Fruit fly (Drosophila melanogaster) whole organism, embryonic: ENCODE measurements around the gene Actn.
A peak's percentile ranks its signal among the peaks of the same experiment; 100 is the strongest.

Source experiments
- CG10543 ChIP-seq: fragments of 200-800 bp; sonication (Bioruptor generic); optimal IDR thresholded peaks from 3 replicates; lab custom pipeline; 2017; ENCODE audit warnings: missing biosample characterization, mild to moderate bottlenecking, missing genetic modification characterization, moderate library complexity
- CG11398 ChIP-seq: fragments of 200-800 bp; sonication (Bioruptor generic); optimal IDR thresholded peaks from 2 replicates; lab custom pipeline; 2016; ENCODE audit warnings: missing biosample characterization, missing genetic modification characterization
- CG12942 ChIP-seq: fragments of 200-800 bp; sonication (Bioruptor generic); optimal IDR thresholded peaks from 3 replicates; lab custom pipeline; 2016; ENCODE audit warnings: missing biosample characterization, missing genetic modification characterization
- CG14860 ChIP-seq: fragments of 200-800 bp; sonication (Bioruptor generic); IDR thresholded peaks from 3 replicates; pipeline ENCODE4 v1.3.6; 2022; ENCODE audit warnings: missing biosample characterization, missing genetic modification characterization; ENCODE audit not compliant: partially characterized antibody
- CG14965 ChIP-seq: fragments of 200-800 bp; sonication (Bioruptor generic); optimal IDR thresholded peaks from 2 replicates; lab custom pipeline; 2016; ENCODE audit warnings: missing biosample characterization, missing genetic modification characterization, borderline replicate concordance
- CG1529 ChIP-seq: fragments of 200-800 bp; sonication (Bioruptor generic); optimal IDR thresholded peaks from 3 replicates; lab custom pipeline; 2018; ENCODE audit warnings: missing biosample characterization, missing genetic modification characterization
- CG15696 ChIP-seq: fragments of 200-800 bp; sonication (Bioruptor generic); optimal IDR thresholded peaks from 2 replicates; lab custom pipeline; 2019; ENCODE audit warnings: missing biosample characterization, mild to moderate bottlenecking, missing genetic modification characterization, moderate library complexity
- CG16813 ChIP-seq: fragments of 200-800 bp; sonication (Bioruptor generic); IDR thresholded peaks from 3 replicates; pipeline ENCODE4 v1.3.6; 2022; ENCODE audit warnings: missing biosample characterization, missing genetic modification characterization; ENCODE audit not compliant: partially characterized antibody
- CG17829 ChIP-seq: fragments of 200-800 bp; optimal IDR thresholded peaks from 2 replicates; lab custom pipeline; 2019; ENCODE audit warnings: missing biosample characterization, mild to moderate bottlenecking, missing genetic modification characterization, moderate library complexity
- CG2712 ChIP-seq: fragments of 200-800 bp; optimal IDR thresholded peaks from 3 replicates; lab custom pipeline; 2019; ENCODE audit warnings: missing biosample characterization, mild to moderate bottlenecking, missing genetic modification characterization, moderate library complexity
- CG3065 ChIP-seq: fragments of 200-800 bp; sonication (Bioruptor generic); optimal IDR thresholded peaks from 2 replicates; lab custom pipeline; 2016; ENCODE audit warnings: missing biosample characterization, missing genetic modification characterization
- CG4854 ChIP-seq: fragments of 200-800 bp; sonication (Bioruptor generic); optimal IDR thresholded peaks from 2 replicates; lab custom pipeline; 2016; ENCODE audit warnings: missing biosample characterization, missing genetic modification characterization, inconsistent platforms
- CG6689 ChIP-seq: fragments of 200-800 bp; sonication (Bioruptor generic); IDR thresholded peaks from 2 replicates; pipeline ENCODE4 v1.3.6; 2022; ENCODE audit warnings: missing biosample characterization, missing genetic modification characterization
- CG8765 ChIP-seq: fragments of 200-800 bp; sonication (Bioruptor generic); IDR thresholded peaks from 2 replicates; pipeline ENCODE4 v1.3.6; 2022; ENCODE audit warnings: missing biosample characterization, missing genetic modification characterization
- CG8944 ChIP-seq: fragments of 200-800 bp; sonication (Bioruptor generic); optimal IDR thresholded peaks from 3 replicates; lab custom pipeline; 2016; ENCODE audit warnings: missing biosample characterization, missing genetic modification characterization
- CG9215 ChIP-seq: fragments of 200-800 bp; sonication (Bioruptor generic); IDR thresholded peaks from 2 replicates; pipeline ENCODE4 v1.3.6; 2022; ENCODE audit warnings: missing biosample characterization, missing genetic modification characterization
- CG9609 ChIP-seq: fragments of 200-800 bp; sonication (Bioruptor generic); optimal IDR thresholded peaks from 3 replicates; lab custom pipeline; 2016; ENCODE audit warnings: missing biosample characterization, missing genetic modification characterization
- CG9797 ChIP-seq: fragments of 200-800 bp; sonication (Bioruptor generic); optimal IDR thresholded peaks from 3 replicates; lab custom pipeline; 2018; ENCODE audit warnings: missing biosample characterization, mild to moderate bottlenecking, missing genetic modification characterization
- CkIIα-i1 ChIP-seq: fragments of 200-800 bp; sonication (Bioruptor generic); IDR thresholded peaks from 2 replicates; pipeline ENCODE4 v1.3.6; 2022; ENCODE audit warnings: missing biosample characterization, missing genetic modification characterization
- CoRest ChIP-seq: fragments of 200-800 bp; sonication (Bioruptor generic); optimal IDR thresholded peaks from 3 replicates; lab custom pipeline; 2018; ENCODE audit warnings: missing biosample characterization, mild to moderate bottlenecking, missing genetic modification characterization, moderate library complexity
- Dip2 ChIP-seq: fragments of 200-800 bp; sonication (Bioruptor generic); IDR thresholded peaks from 2 replicates; pipeline ENCODE4 v1.3.6; 2022; ENCODE audit warnings: missing biosample characterization, missing genetic modification characterization
- Doc3 ChIP-seq: fragments of 200-800 bp; sonication (Bioruptor generic); IDR thresholded peaks from 3 replicates; pipeline ENCODE4 v1.3.6; 2022; ENCODE audit warnings: missing biosample characterization, missing genetic modification characterization; ENCODE audit not compliant: partially characterized antibody
- Elba2 ChIP-seq: fragments of 200-800 bp; sonication (Bioruptor generic); optimal IDR thresholded peaks from 3 replicates; lab custom pipeline; 2016; ENCODE audit warnings: missing biosample characterization, missing genetic modification characterization
- Fer1 ChIP-seq: fragments of 200-800 bp; sonication (Bioruptor generic); optimal IDR thresholded peaks from 2 replicates; lab custom pipeline; 2017; ENCODE audit warnings: missing biosample characterization, mild to moderate bottlenecking, missing genetic modification characterization
- HLH54F ChIP-seq: fragments of 200-800 bp; sonication (Bioruptor generic); optimal IDR thresholded peaks from 3 replicates; lab custom pipeline; 2016; ENCODE audit warnings: missing biosample characterization, missing genetic modification characterization
- Hand ChIP-seq: fragments of 200-800 bp; sonication (Bioruptor generic); optimal IDR thresholded peaks from 2 replicates; lab custom pipeline; 2017; ENCODE audit warnings: mild to moderate bottlenecking, missing biosample characterization, missing genetic modification reagents, missing genetic modification characterization
- MESR4 ChIP-seq: fragments of 200-800 bp; sonication (Bioruptor generic); optimal IDR thresholded peaks from 2 replicates; lab custom pipeline; 2018; ENCODE audit warnings: missing biosample characterization, mild to moderate bottlenecking, missing genetic modification characterization, moderate library complexity
- Med ChIP-seq: fragments of 200-800 bp; sonication (Bioruptor generic); peaks from one replicate; lab custom pipeline; 2016; ENCODE audit warnings: missing biosample characterization, missing genetic modification characterization, mild to moderate bottlenecking, inconsistent platforms, moderate library complexity
- Meics ChIP-seq: fragments of 200-800 bp; sonication (Bioruptor generic); optimal IDR thresholded peaks from 2 replicates; lab custom pipeline; 2017; ENCODE audit warnings: missing biosample characterization, mild to moderate bottlenecking, missing genetic modification characterization
- Myb ChIP-seq: fragments of 200-800 bp; sonication (Bioruptor generic); optimal IDR thresholded peaks from 2 replicates; lab custom pipeline; 2016; ENCODE audit warnings: missing biosample characterization, missing genetic modification characterization
- NC2α ChIP-seq: fragments of 200-800 bp; sonication (Bioruptor generic); optimal IDR thresholded peaks from 2 replicates; lab custom pipeline; 2016; ENCODE audit warnings: missing biosample characterization, missing genetic modification characterization
- NFAT ChIP-seq: fragments of 200-800 bp; sonication (Bioruptor generic); IDR thresholded peaks from 2 replicates; pipeline ENCODE4 v1.3.6; 2022; ENCODE audit warnings: missing biosample characterization, missing genetic modification characterization
- Neu2 ChIP-seq: fragments of 200-800 bp; sonication (Bioruptor generic); optimal IDR thresholded peaks from 3 replicates; lab custom pipeline; 2016; ENCODE audit warnings: missing biosample characterization, missing genetic modification characterization, borderline replicate concordance
- Oaz ChIP-seq: fragments of 200-800 bp; sonication (Bioruptor generic); IDR thresholded peaks from 2 replicates; pipeline ENCODE4 v1.3.6; 2022; ENCODE audit warnings: missing biosample characterization, missing genetic modification characterization
- ac ChIP-seq: fragments of 200-800 bp; sonication (Bioruptor generic); optimal IDR thresholded peaks from 3 replicates; lab custom pipeline; 2017; ENCODE audit warnings: missing biosample characterization, mild to moderate bottlenecking, missing genetic modification characterization
- al ChIP-seq: fragments of 200-800 bp; sonication (Bioruptor generic); IDR thresholded peaks from 2 replicates; pipeline ENCODE4 v1.3.6; 2022; ENCODE audit warnings: missing biosample characterization, missing genetic modification characterization
- btn ChIP-seq: fragments of 200-800 bp; sonication (Bioruptor generic); optimal IDR thresholded peaks from 2 replicates; lab custom pipeline; 2016; ENCODE audit warnings: missing biosample characterization, missing genetic modification characterization
- danr ChIP-seq: fragments of 200-800 bp; sonication (Bioruptor generic); IDR thresholded peaks from 2 replicates; pipeline ENCODE4 v1.3.6; 2022; ENCODE audit warnings: missing biosample characterization, missing genetic modification characterization
- disco-r ChIP-seq: fragments of 200-800 bp; sonication (Bioruptor generic); optimal IDR thresholded peaks from 2 replicates; lab custom pipeline; 2016; ENCODE audit warnings: missing biosample characterization, missing genetic modification characterization
- fd64A ChIP-seq: fragments of 200-800 bp; sonication (Bioruptor generic); optimal IDR thresholded peaks from 3 replicates; lab custom pipeline; 2018; ENCODE audit warnings: missing biosample characterization, mild to moderate bottlenecking, missing genetic modification characterization
- ham ChIP-seq: fragments of 200-800 bp; sonication (Bioruptor generic); IDR thresholded peaks from 2 replicates; pipeline ENCODE4 v1.3.6; 2022; ENCODE audit warnings: missing biosample characterization, missing genetic modification characterization
- kah ChIP-seq: fragments of 200-800 bp; sonication (Bioruptor generic); optimal IDR thresholded peaks from 2 replicates; lab custom pipeline; 2018; ENCODE audit warnings: missing biosample characterization, mild to moderate bottlenecking, missing genetic modification characterization
- pb ChIP-seq: fragments of 200-800 bp; sonication (Bioruptor generic); optimal IDR thresholded peaks from 3 replicates; lab custom pipeline; 2016; ENCODE audit warnings: missing biosample characterization, missing genetic modification characterization
- peb ChIP-seq: fragments of 200-800 bp; sonication (Bioruptor generic); IDR thresholded peaks from 2 replicates; pipeline ENCODE4 v1.3.6; 2022; ENCODE audit warnings: missing biosample characterization, missing genetic modification characterization
- pho ChIP-seq: fragments of 200-800 bp; sonication (Bioruptor generic); optimal IDR thresholded peaks from 2 replicates; lab custom pipeline; 2016; ENCODE audit warnings: missing biosample characterization, missing genetic modification characterization
- pzg ChIP-seq: fragments of 200-800 bp; sonication (Bioruptor generic); optimal IDR thresholded peaks from 3 replicates; lab custom pipeline; 2018; ENCODE audit warnings: missing biosample characterization, mild to moderate bottlenecking, missing genetic modification characterization, moderate library complexity
- sd ChIP-seq: fragments of 200-800 bp; sonication (Bioruptor generic); optimal IDR thresholded peaks from 3 replicates; lab custom pipeline; 2018; ENCODE audit warnings: missing biosample characterization, mild to moderate bottlenecking, missing genetic modification characterization, moderate library complexity
- sr ChIP-seq: fragments of 200-800 bp; sonication (Bioruptor generic); IDR thresholded peaks from 3 replicates; pipeline ENCODE4 v1.3.6; 2022; ENCODE audit warnings: missing biosample characterization, missing genetic modification characterization
- trh ChIP-seq: fragments of 200-800 bp; sonication (Bioruptor generic); optimal IDR thresholded peaks from 2 replicates; lab custom pipeline; 2016; ENCODE audit warnings: missing biosample characterization, missing genetic modification characterization

The Actn gene

DNA sequence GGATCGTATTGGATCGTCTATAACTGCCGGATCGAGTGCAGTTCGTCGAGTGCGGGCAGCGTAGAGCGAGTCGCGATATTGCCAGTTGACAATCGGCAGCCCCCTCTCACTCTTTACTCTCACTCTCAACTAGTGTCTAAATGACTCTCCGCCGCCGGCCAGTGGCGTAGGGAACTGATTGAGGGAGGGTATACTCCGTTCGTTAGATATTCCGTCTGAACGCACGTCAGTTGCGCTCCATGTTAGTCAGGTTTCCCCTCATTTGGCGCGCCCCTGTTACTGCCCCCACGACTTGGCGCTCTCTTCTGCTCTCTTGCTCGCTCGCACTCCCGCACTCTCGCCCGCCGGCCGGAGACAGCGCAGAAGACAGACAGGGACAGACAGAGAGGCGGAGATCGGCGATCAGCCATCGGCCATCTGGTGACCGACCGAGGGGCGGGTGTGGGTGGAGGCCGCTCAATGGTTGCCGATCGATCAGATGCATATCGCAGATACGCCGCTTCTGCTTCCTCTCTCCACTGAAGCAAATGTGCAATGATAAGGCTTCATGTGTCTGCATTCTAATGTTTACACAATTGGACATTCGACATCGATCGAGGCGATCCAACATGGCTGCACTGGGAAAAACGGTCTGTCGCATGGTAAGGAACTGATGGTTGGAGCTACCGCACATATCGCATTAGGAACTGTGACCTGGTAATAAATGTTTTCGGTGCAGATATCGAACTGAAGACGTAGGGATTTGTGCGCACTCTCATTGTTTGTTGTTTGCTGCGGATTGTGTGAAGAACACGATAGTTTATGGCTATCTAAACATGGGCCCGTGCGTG is 8.2 kb upstream of the Actn start, which contains the start of gene moody (continued):
- TF ChIP-seq kah (GFP tag; lab: Kevin White, UChicago) (peak; percentile 90), CG9215 (GFP tag; lab: Robert Waterston, UW) (peak; percentile 97), NC2α (peak; percentile 93), CG8765 (peak; percentile 95), HLH54F (GFP tag; lab: Kevin White, UChicago) (peak; percentile 98), CG14965 (peak; percentile 74), pzg (GFP tag; lab: Kevin White, UChicago) (peak; percentile 45), Hand (GFP tag; lab: Kevin White, UChicago) (peak; percentile 97), CkIIα-i1 (peak; percentile 91), pho (GFP tag; lab: Kevin White, UChicago) (peak; percentile 98), Doc3 (GFP tag; lab: Robert Waterston, UW) (no peak), MESR4 (GFP tag; lab: Kevin White, UChicago) (peak; percentile 66), pb (GFP tag; lab: Kevin White, UChicago) (peak; percentile 97), CG1529 (GFP tag; lab: Kevin White, UChicago) (peak; percentile 93), CG6689 (peak; percentile 95), Dip2 (GFP tag; lab: Robert Waterston, UW) (peak; percentile 57; the same call in 1 of the 2 replicates), CG17829 (peak; percentile 95), Neu2 (GFP tag; lab: Kevin White, UChicago) (peak; percentile 70), Fer1 (peak; percentile 98), CG4854 (peak; percentile 92), btn (GFP tag; lab: Kevin White, UChicago) (peak; percentile 89), ham (GFP tag; lab: Robert Waterston, UW) (peak; percentile 92), disco-r (GFP tag; lab: Kevin White, UChicago) (peak; percentile 93), sr (GFP tag; lab: Robert Waterston, UW) (peak; percentile 99), CG11398 (peak; percentile 96), sd (tag; lab: Kevin White, UChicago) (peak; percentile 82), CG2712 (peak; percentile 95), trh (GFP tag; lab: Kevin White, UChicago) (peak; percentile 78), NFAT (GFP tag; lab: Robert Waterston, UW) (peak; percentile 100), danr (GFP tag; lab: Robert Waterston, UW) (peak; percentile 95), Myb (GFP tag; lab: Kevin White, UChicago) (peak; percentile 91), Meics (peak; percentile 98), CoRest (tag; lab: Kevin White, UChicago) (peak; percentile 95), CG15696 (peak; percentile 88), CG9609 (GFP tag; lab: Kevin White, UChicago) (peak; percentile 97), Med (GFP tag; lab: Kevin White, UChicago) (peak; percentile 100), Oaz (peak; percentile 95), CG8944 (GFP tag; lab: Kevin White, UChicago) (peak; percentile 98), CG14860 (GFP tag; lab: Robert Waterston, UW) (0 out of 3 replicates have a peak, but pooled peaks have one; percentile 33), Elba2 (no peak), CG10543 (GFP tag; lab: Kevin White, UChicago) (peak; percentile 99), peb (GFP tag; lab: Robert Waterston, UW) (peak; percentile 96), CG3065 (GFP tag; lab: Kevin White, UChicago) (peak; percentile 90), ac (GFP tag; lab: Kevin White, UChicago) (peak; percentile 57), CG9797 (GFP tag; lab: Kevin White, UChicago) (peak; percentile 35), CG12942 (peak; percentile 98), fd64A (GFP tag; lab: Kevin White, UChicago) (peak; percentile 85), al (GFP tag; lab: Robert Waterston, UW) (peak; percentile 98), CG16813 (no peak)
